Worm (Caenorhabditis elegans): ENCODE data around the gene R05A10.8.

R05A10.8 gene

ce11 chrIV:14158086-14158485 is at the start of gene R05A10.8:
R05A10.8 (minus strand) TSS chrIV:14158186.
- TF ChIP-seq elt-3 (tag; optimal IDR thresholded peaks at IDR 0.05) (no peak), lin-11 (tag; optimal IDR thresholded peaks at IDR 0.05) (no peak), skn-1 (tag; optimal IDR thresholded peaks at IDR 0.05) (no peak), nhr-25 (tag; optimal IDR thresholded peaks at IDR 0.05) (no peak), ceh-16 (tag; optimal IDR thresholded peaks at IDR 0.05) (no peak), nhr-11 (tag; optimal IDR thresholded peaks at IDR 0.05) (no peak), lin-13 (GFP tag; optimal IDR thresholded peaks at IDR 0.05) (no peak), mbf-1 (tag; optimal IDR thresholded peaks at IDR 0.05) (no peak), unc-55 (GFP tag; optimal IDR thresholded peaks at IDR 0.05) (no peak), ZK546.5 (tag; optimal IDR thresholded peaks at IDR 0.05) (no peak), ztf-4 (tag; optimal IDR thresholded peaks at IDR 0.05) (no peak), mab-5 (tag; optimal IDR thresholded peaks at IDR 0.05) (no peak), nhr-6 (tag; optimal IDR thresholded peaks at IDR 0.05) (no peak)

- no peak for TF ChIP-seq mdl-1 (tag; optimal IDR thresholded peaks at IDR 0.05)
- TF ChIP-seq fos-1 (tag; optimal IDR thresholded peaks at IDR 0.05): no peak
- TF ChIP-seq lin-39 (tag; optimal IDR thresholded peaks at IDR 0.05): no peak
- TF ChIP-seq mbf-1 (tag; optimal IDR thresholded peaks at IDR 0.05): no peak
- TF ChIP-seq ceh-16 (tag; optimal IDR thresholded peaks at IDR 0.05): no peak
- no peak for TF ChIP-seq nhr-237 (tag; optimal IDR thresholded peaks at IDR 0.05)
- TF ChIP-seq R02D3.7 (tag; optimal IDR thresholded peaks at IDR 0.05): no peak
- no peak for TF ChIP-seq lin-11 (tag; optimal IDR thresholded peaks at IDR 0.05)
- no peak for TF ChIP-seq gmeb-1 (tag; optimal IDR thresholded peaks at IDR 0.05)
- no peak for TF ChIP-seq sem-4 (tag; optimal IDR thresholded peaks at IDR 0.05)
- TF ChIP-seq elt-3 (tag; optimal IDR thresholded peaks at IDR 0.05): no peak
- TF ChIP-seq mab-5 (tag; optimal IDR thresholded peaks at IDR 0.05): no peak
- TF ChIP-seq nhr-25 (tag; optimal IDR thresholded peaks at IDR 0.05): no peak
These were observed 45.2 kb upstream of the R05A10.8 start, which contains the start of gene F02H6.3 for ce11 chrIV:14203162-14203561. F02H6.3 (plus strand) TSS chrIV:14203427.

ce11 chrIV:14196176-14196575 is 38.2 kb upstream of the R05A10.8 start, which contains the start of gene F02H6.2:
F02H6.2 (plus strand) TSS chrIV:14196476.
- no peak for TF ChIP-seq zag-1 (tag; optimal IDR thresholded peaks at IDR 0.05)
- no peak for TF ChIP-seq gmeb-1 (tag; optimal IDR thresholded peaks at IDR 0.05)
- no peak for TF ChIP-seq nhr-12 (tag; optimal IDR thresholded peaks at IDR 0.05)
- no peak for TF ChIP-seq nhr-77 (tag; optimal IDR thresholded peaks at IDR 0.05)
- TF ChIP-seq ZK546.5 (tag; optimal IDR thresholded peaks at IDR 0.05): no peak
- TF ChIP-seq ztf-4 (tag; optimal IDR thresholded peaks at IDR 0.05): no peak
- no peak for TF ChIP-seq elt-1 (tag; optimal IDR thresholded peaks at IDR 0.05)
- TF ChIP-seq skn-1 (tag; optimal IDR thresholded peaks at IDR 0.05): no peak
- no peak for TF ChIP-seq nhr-237 (tag; optimal IDR thresholded peaks at IDR 0.05)
- no peak for TF ChIP-seq nhr-10 (tag; optimal IDR thresholded peaks at IDR 0.05)

- TF ChIP-seq ceh-16 (tag; optimal IDR thresholded peaks at IDR 0.05) (no peak), lin-13 (GFP tag; optimal IDR thresholded peaks at IDR 0.05) (no peak)
These were observed 36.3 kb upstream of the R05A10.8 start for ce11 chrIV:14194317-14194716.

ce11 chrIV:14193196-14193595 is 35.2 kb upstream of the R05A10.8 start, which contains the start of gene K01G12.3:
K01G12.3 (plus strand) TSS chrIV:14193496.
- TF ChIP-seq gmeb-1 (tag; optimal IDR thresholded peaks at IDR 0.05) (no peak), ZK546.5 (tag; optimal IDR thresholded peaks at IDR 0.05) (no peak), sma-3 (GFP tag; optimal IDR thresholded peaks at IDR 0.05) (no peak), nhr-6 (tag; optimal IDR thresholded peaks at IDR 0.05) (no peak), ztf-11 (tag; optimal IDR thresholded peaks at IDR 0.05) (no peak), lsy-2 (tag; optimal IDR thresholded peaks at IDR 0.05) (no peak), peb-1 (tag; optimal IDR thresholded peaks at IDR 0.05) (no peak), egl-27 (tag; optimal IDR thresholded peaks at IDR 0.05) (no peak)

- no peak for TF ChIP-seq nhr-129 (tag; optimal IDR thresholded peaks at IDR 0.05)
- no peak for TF ChIP-seq sma-3 (GFP tag; optimal IDR thresholded peaks at IDR 0.05)
- no peak for TF ChIP-seq dmd-4 (tag; optimal IDR thresholded peaks at IDR 0.05)
- no peak for TF ChIP-seq unc-62 (GFP tag; optimal IDR thresholded peaks at IDR 0.05)
- no peak for TF ChIP-seq ztf-4 (tag; optimal IDR thresholded peaks at IDR 0.05)
- TF ChIP-seq mbf-1 (tag; optimal IDR thresholded peaks at IDR 0.05): no peak
- no peak for TF ChIP-seq unc-55 (GFP tag; optimal IDR thresholded peaks at IDR 0.05)
- no peak for TF ChIP-seq nhr-237 (tag; optimal IDR thresholded peaks at IDR 0.05)
- TF ChIP-seq sma-9 (GFP tag; optimal IDR thresholded peaks at IDR 0.05): no peak
- TF ChIP-seq sma-9 (tag; optimal IDR thresholded peaks at IDR 0.05): no peak
- TF ChIP-seq elt-3 (tag; optimal IDR thresholded peaks at IDR 0.05): no peak
- no peak for TF ChIP-seq sem-4 (tag; optimal IDR thresholded peaks at IDR 0.05)
- no peak for TF ChIP-seq lin-39 (tag; optimal IDR thresholded peaks at IDR 0.05)
- TF ChIP-seq nhr-10 (tag; optimal IDR thresholded peaks at IDR 0.05): no peak
These were observed 33.9 kb upstream of the R05A10.8 start, which contains the start of gene K01G12.22 for ce11 chrIV:14191919-14192318. K01G12.22 (plus strand) TSS chrIV:14192219.

Measured in whole organism, L2 larva.